Fruit fly (Drosophila melanogaster): ENCODE data around the gene CtIP.

The CtIP gene

DNA sequence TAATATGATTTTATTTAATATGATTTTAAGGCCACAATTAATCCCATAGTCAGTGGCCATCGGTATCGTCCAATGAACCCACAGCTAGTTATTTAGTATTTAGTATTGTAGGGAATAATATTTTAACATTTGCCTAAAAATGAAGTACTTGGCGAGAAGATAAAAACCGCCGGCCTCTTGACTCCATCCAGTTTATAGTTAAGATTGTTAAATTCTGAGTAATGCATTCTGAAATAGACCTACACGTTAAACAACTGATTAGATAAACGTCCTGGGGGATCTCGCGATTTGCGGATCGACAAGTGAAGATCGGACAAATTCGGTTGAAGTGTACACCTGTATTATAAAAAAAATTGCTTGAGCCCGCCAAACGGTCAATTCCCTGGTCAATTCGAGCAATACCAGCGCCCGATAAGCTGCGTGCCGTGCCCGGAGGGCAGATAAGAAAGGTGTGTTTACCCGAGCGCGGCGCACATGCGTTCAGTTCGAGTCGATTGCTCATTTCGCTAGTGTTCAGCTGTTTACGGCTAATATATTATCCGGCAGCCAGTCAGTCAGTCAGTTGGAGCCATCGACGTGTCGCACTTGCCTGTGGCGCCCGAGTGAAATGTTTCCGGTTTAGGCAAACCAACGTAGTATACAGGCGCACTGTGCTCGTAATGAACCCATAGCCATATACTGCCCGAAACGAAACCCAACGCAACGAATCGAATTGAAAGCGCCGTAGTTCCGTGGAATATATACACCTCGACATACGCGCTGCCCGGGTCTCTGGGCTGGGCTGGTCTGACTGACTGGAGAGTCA, 48.8 kb upstream of the CtIP start (continued):
- TF ChIP-seq HmgZ (tag; optimal IDR thresholded peaks at IDR 0.05) (peak; percentile 45), sima (GFP tag; optimal IDR thresholded peaks at IDR 0.05) (no peak), CG11723 (GFP tag; optimal IDR thresholded peaks at IDR 0.05) (no peak), NC2β (GFP tag; optimal IDR thresholded peaks at IDR 0.05) (no peak), CG8089 (GFP tag; optimal IDR thresholded peaks at IDR 0.05) (no peak), tx (GFP tag; optimal IDR thresholded peaks at IDR 0.05) (no peak), klu (GFP tag; IDR thresholded peaks at IDR 0.05) (no peak), zf30C (GFP tag; optimal IDR thresholded peaks at IDR 0.05) (no peak), Opbp (GFP tag; IDR thresholded peaks at IDR 0.05; ENCODE audit: partially characterized antibody) (no peak), CG3163 (GFP tag; optimal IDR thresholded peaks at IDR 0.05) (no peak), corto (GFP tag; optimal IDR thresholded peaks at IDR 0.05) (no peak), CG2129 (GFP tag; IDR thresholded peaks at IDR 0.05; ENCODE audit: partially characterized antibody) (no peak), CG10654 (GFP tag; optimal IDR thresholded peaks at IDR 0.05) (no peak), Chrac-16 (GFP tag; optimal IDR thresholded peaks at IDR 0.05) (no peak), tup (GFP tag; optimal IDR thresholded peaks at IDR 0.05) (no peak), sd (tag; optimal IDR thresholded peaks at IDR 0.05) (peak; percentile 60), CoRest (tag; optimal IDR thresholded peaks at IDR 0.05) (no peak), Sox102F (GFP tag; optimal IDR thresholded peaks at IDR 0.05) (no peak), Bteb2 (GFP tag; optimal IDR thresholded peaks at IDR 0.05) (no peak), h (optimal IDR thresholded peaks at IDR 0.05) (no peak), slou (GFP tag; optimal IDR thresholded peaks at IDR 0.05) (no peak), Hand (GFP tag; optimal IDR thresholded peaks at IDR 0.05) (peak; percentile 8), Rx (GFP tag; IDR thresholded peaks at IDR 0.05) (no peak), ci (GFP tag; IDR thresholded peaks at IDR 0.05) (0 out of 3 replicates have a peak, but pooled peaks have one; percentile 25), CG10321 (GFP tag; IDR thresholded peaks at IDR 0.05) (no peak), Hr51 (GFP tag; optimal IDR thresholded peaks at IDR 0.05) (no peak), al (GFP tag; IDR thresholded peaks at IDR 0.05) (no peak), fd64A (GFP tag; optimal IDR thresholded peaks at IDR 0.05) (no peak), MBD-R2 (GFP tag; IDR thresholded peaks at IDR 0.05) (no peak), Six4 (GFP tag; optimal IDR thresholded peaks at IDR 0.05) (no peak), vvl (GFP tag; IDR thresholded peaks at IDR 0.05) (no peak), CG15011 (GFP tag; optimal IDR thresholded peaks at IDR 0.05) (no peak), abd-A (tag; optimal IDR thresholded peaks at IDR 0.05) (no peak), emc (GFP tag; optimal IDR thresholded peaks at IDR 0.05) (no peak), CG8944 (GFP tag; optimal IDR thresholded peaks at IDR 0.05) (no peak), CG6689 (GFP tag; IDR thresholded peaks at IDR 0.05) (no peak), CG9876 (GFP tag; optimal IDR thresholded peaks at IDR 0.05) (no peak), CG7556 (GFP tag; optimal IDR thresholded peaks at IDR 0.05) (no peak), trem (tag; optimal IDR thresholded peaks at IDR 0.05) (no peak), CG1024 (GFP tag; IDR thresholded peaks at IDR 0.05) (0 out of 2 replicates have a peak, but pooled peaks have one; percentile 14), Rfx (GFP tag; IDR thresholded peaks at IDR 0.05) (no peak), dysf (GFP tag; IDR thresholded peaks at IDR 0.05) (0 out of 3 replicates have a peak, but pooled peaks have one; percentile 28), eve (GFP tag; optimal IDR thresholded peaks at IDR 0.05) (no peak), CG7928 (GFP tag; optimal IDR thresholded peaks at IDR 0.05) (no peak), otp (GFP tag; IDR thresholded peaks at IDR 0.05) (no peak), CG11504 (tag; optimal IDR thresholded peaks at IDR 0.05) (no peak), GATAe (GFP tag; conservative IDR thresholded peaks at IDR 0.05) (peak; percentile 62), CG10147 (GFP tag; optimal IDR thresholded peaks at IDR 0.05) (no peak), jumu (GFP tag; optimal IDR thresholded peaks at IDR 0.05) (no peak), CG4282 (GFP tag; optimal IDR thresholded peaks at IDR 0.05) (no peak), CG12769 (tag; optimal IDR thresholded peaks at IDR 0.05) (peak; percentile 3)
